Worm (Caenorhabditis elegans): ENCODE results near the gene his-41.

his-41 gene

ce11 chrV:9499295-9499694 lies 46.0 kb upstream of the his-41 start:
- TF ChIP-seq fkh-3 (tag; optimal IDR thresholded peaks at IDR 0.05): no peak

ce11 chrV:9500826-9501451 lies 44.4 kb upstream of the his-41 start, which contains the start of gene swt-5:
Gene swt-5 (plus strand): TSS chrV:9501401.
- TF ChIP-seq Y53F4B.3 (GFP tag; IDR thresholded peaks at IDR 0.05) (no peak), F10E7.11 (tag; optimal IDR thresholded peaks at IDR 0.05) (no peak), F22D6.2 (tag; optimal IDR thresholded peaks at IDR 0.05) (no peak), attf-5 (GFP tag; optimal IDR thresholded peaks at IDR 0.05) (no peak), unc-130 (GFP tag; optimal IDR thresholded peaks at IDR 0.05) (no peak)

ce11 chrV:9503152-9503817 lies 42.1 kb upstream of the his-41 start:
- TF ChIP-seq egl-44 (GFP tag; IDR thresholded peaks at IDR 0.05) (peak; percentile 90), nhr-179 (tag; optimal IDR thresholded peaks at IDR 0.05) (no peak), madf-6 (GFP tag; IDR thresholded peaks at IDR 0.05) (peak; percentile 67), B0035.1 (tag; optimal IDR thresholded peaks at IDR 0.05) (no peak), aptf-2 (GFP tag; conservative IDR thresholded peaks at IDR 0.05) (no peak), ceh-58 (GFP tag; IDR thresholded peaks at IDR 0.05) (0 out of 2 replicates have a peak, but pooled peaks have one; percentile 36), lin-35 (GFP tag; optimal IDR thresholded peaks at IDR 0.05) (peak in 1 of 3 experiments; percentile 53), hrde-1 (tag; optimal IDR thresholded peaks at IDR 0.05; ENCODE audit: borderline replicate concordance) (peak; percentile 13), B0019.2 (GFP tag; conservative IDR thresholded peaks at IDR 0.05) (no peak), nhr-120 (GFP tag; IDR thresholded peaks at IDR 0.05) (peak; percentile 92; the same call in 1 of the 2 replicates), rec-8 (tag; optimal IDR thresholded peaks at IDR 0.05) (peak; percentile 22 to 82), lsl-1 (GFP tag; optimal IDR thresholded peaks at IDR 0.05) (peak; percentile 16), attf-3 (GFP tag; conservative IDR thresholded peaks at IDR 0.05) (no peak), aptf-3 (GFP tag; IDR thresholded peaks at IDR 0.05) (0 out of 2 replicates have a peak, but pooled peaks have one; percentile 77), athp-1 (tag; optimal IDR thresholded peaks at IDR 0.05) (peak; percentile 27), sdz-38 (tag; optimal IDR thresholded peaks at IDR 0.05) (peak; percentile 20), B0261.1 (tag; optimal IDR thresholded peaks at IDR 0.05) (peak; percentile 95), D2030.7 (GFP tag; IDR thresholded peaks at IDR 0.05) (peak; percentile 42), nhr-80 (tag; optimal IDR thresholded peaks at IDR 0.05) (no peak), unc-62 (GFP tag; optimal IDR thresholded peaks at IDR 0.05) (no peak), ztf-3 (GFP tag; optimal IDR thresholded peaks at IDR 0.05) (peak; percentile 36), chd-7 (tag; optimal IDR thresholded peaks at IDR 0.05) (peak; percentile 79), ets-4 (GFP tag; optimal IDR thresholded peaks at IDR 0.05) (peak; percentile 35), lin-54 (GFP tag; optimal IDR thresholded peaks at IDR 0.05) (no peak), T26A5.8 (tag; optimal IDR thresholded peaks at IDR 0.05) (peak; percentile 46), ceh-79 (tag; optimal IDR thresholded peaks at IDR 0.05) (peak; percentile 55), K12H6.12 (tag; optimal IDR thresholded peaks at IDR 0.05) (peak; percentile 45), pha-4 (tag; optimal IDR thresholded peaks at IDR 0.05) (no peak), ztf-18 (tag; optimal IDR thresholded peaks at IDR 0.05) (peak; percentile 78), rcor-1 (GFP tag; IDR thresholded peaks at IDR 0.05) (peak; percentile 78), F37B4.10 (GFP tag; IDR thresholded peaks at IDR 0.05) (no peak), attf-5 (GFP tag; optimal IDR thresholded peaks at IDR 0.05) (peak; percentile 24), die-1 (tag; optimal IDR thresholded peaks at IDR 0.05) (peak; percentile 74), lir-1 (GFP tag; conservative IDR thresholded peaks at IDR 0.05) (peak; percentile 70), let-526 (GFP tag; IDR thresholded peaks at IDR 0.05) (peak; percentile 74; the same call in 1 of the 2 replicates), him-1 (tag; optimal IDR thresholded peaks at IDR 0.05) (peak; percentile 88), cebp-2 (GFP tag; IDR thresholded peaks at IDR 0.05) (peak; percentile 83; the same call in 1 of the 2 replicates), T07F8.4 (tag; optimal IDR thresholded peaks at IDR 0.05) (peak; percentile 49), hlh-12 (tag; optimal IDR thresholded peaks at IDR 0.05) (no peak)
